Worm (Caenorhabditis elegans) whole organism, midembryonic: ENCODE results near the gene ZK1240.1.

ENCODE experiments used
- T22C8.4 ChIP-seq: fragments of 200-800 bp; sonication (Bioruptor generic); IDR thresholded peaks from 2 replicates; pipeline ENCODE4 v1.3.6; 2022; ENCODE audit warnings: missing genetic modification characterization, missing compliant biosample characterization
- flt-1 ChIP-seq: fragments of 200-800 bp; sonication (Bioruptor generic); IDR thresholded peaks from 2 replicates; pipeline ENCODE4 v1.3.6; 2022; ENCODE audit warnings: missing genetic modification characterization, missing compliant biosample characterization
- klf-2 ChIP-seq: fragments of 200-800 bp; sonication (Bioruptor generic); conservative IDR thresholded peaks from 2 replicates; pipeline ENCODE4 v1.3.6; 2022; ENCODE audit warnings: missing genetic modification reagents, missing genetic modification characterization, missing compliant biosample characterization
- ref-1 ChIP-seq: fragments of 200-800 bp; sonication (Bioruptor generic); conservative IDR thresholded peaks from 2 replicates; pipeline ENCODE4 v1.3.6; 2022; ENCODE audit warnings: missing genetic modification reagents, missing genetic modification characterization, missing compliant biosample characterization
- tab-1 ChIP-seq: fragments of 200-800 bp; sonication (Bioruptor generic); IDR thresholded peaks from 2 replicates; pipeline ENCODE4 v1.3.6; 2022; ENCODE audit warnings: missing genetic modification characterization, missing compliant biosample characterization

DNA sequence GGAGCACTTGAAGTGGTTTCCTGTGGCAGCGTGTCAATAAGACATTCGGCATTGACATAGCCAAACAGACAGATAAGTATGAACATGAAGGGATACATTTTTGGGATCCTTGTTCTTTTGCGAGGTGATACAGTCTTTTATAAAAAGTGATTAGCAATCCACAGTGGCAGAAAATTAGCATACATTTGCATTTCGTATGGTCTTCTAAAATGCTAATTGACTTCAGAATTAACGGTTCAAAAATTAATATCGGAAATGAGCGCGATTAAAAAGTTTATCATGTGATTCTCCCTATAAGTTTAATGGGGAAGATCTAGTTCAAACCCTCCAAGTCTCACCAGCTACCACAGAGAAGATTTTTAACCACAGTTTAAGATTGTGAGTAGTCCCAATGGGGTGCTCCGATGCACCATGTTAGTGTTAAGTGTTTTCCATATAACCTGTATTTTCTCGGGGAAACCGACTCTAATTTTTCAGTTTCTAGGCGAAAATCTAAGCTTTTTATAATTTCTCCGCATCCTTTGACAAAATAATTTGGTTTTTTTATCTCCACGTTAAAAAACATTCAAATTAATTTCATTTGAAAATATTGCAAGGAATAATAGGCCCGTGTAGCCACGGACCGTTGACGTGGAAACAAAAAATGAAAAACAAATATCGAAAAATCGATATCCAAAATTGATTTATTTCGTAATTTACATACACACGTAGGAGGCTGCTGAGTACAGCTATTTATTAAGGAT, 37.6 kb downstream of the ZK1240.1 start, which contains the start of the genes F43C11.12 and F16G10.5:
- TF ChIP-seq tab-1 (no peak), T22C8.4 (GFP tag; lab: Robert Waterston, UW) (no peak), ref-1 (GFP tag; lab: Robert Waterston, UW) (no peak), flt-1 (GFP tag; lab: Robert Waterston, UW) (no peak), klf-2 (GFP tag; lab: Robert Waterston, UW) (no peak)
